Fruit fly (Drosophila melanogaster): ENCODE data around the gene CG3734.
A peak's percentile ranks its signal among the peaks of the same experiment; 100 is the strongest.

The CG3734 gene

DNA sequence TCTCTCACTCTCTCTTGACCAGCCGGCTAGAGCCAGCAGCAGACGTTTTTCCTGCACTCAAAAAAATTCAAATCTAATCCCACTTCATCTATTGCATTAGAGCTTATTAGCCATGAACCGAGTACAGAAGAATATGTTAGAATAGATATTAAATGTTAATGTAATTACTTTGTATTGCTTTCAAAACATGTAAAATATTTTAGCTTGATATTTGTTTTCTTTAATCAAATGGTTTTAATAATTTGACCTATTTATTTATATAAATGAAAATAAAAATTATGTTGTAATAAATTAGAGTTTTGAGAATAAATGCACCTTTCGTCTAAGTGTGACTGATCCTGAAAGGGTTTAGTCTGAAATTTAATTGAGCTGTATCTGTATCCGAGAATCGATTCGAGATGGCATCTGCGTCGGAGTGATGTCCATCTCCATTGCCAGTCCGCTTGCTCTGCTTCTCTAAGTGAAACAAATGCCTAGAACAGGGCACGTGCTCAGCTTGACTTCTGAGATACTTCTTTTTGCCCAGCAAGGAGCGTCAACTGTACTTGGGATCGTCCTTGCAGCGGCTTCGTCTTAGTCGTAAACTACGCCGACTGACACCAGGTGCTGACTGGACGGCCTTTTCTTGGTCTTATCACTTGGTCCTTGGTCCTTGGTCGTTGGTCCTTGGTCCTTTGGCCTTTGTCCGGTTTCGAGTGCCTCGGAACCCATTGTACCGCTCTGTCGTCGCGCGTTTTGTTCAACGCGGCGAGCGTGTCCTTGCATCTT is 47.2 kb upstream of the CG3734 start (continued):
- TF ChIP-seq CG4424 (GFP tag; optimal IDR thresholded peaks at IDR 0.05) (no peak), lola (GFP tag; optimal IDR thresholded peaks at IDR 0.05) (peak in 1 of 3 experiments; percentile 33), zfh1 (GFP tag; IDR thresholded peaks at IDR 0.05) (no peak), CG9727 (GFP tag; optimal IDR thresholded peaks at IDR 0.05) (peak; percentile 48), phol (tag; optimal IDR thresholded peaks at IDR 0.05) (peak; percentile 1), Eip74EF (GFP tag; optimal IDR thresholded peaks at IDR 0.05) (no peak), tll (GFP tag; optimal IDR thresholded peaks at IDR 0.05) (peak in 1 of 2 experiments; percentile 69), twi (tag; optimal IDR thresholded peaks at IDR 0.05) (peak; percentile 42), Meics (GFP tag; optimal IDR thresholded peaks at IDR 0.05) (no peak), cad (GFP tag; optimal IDR thresholded peaks at IDR 0.05) (peak; percentile 32), ERR (GFP tag; optimal IDR thresholded peaks at IDR 0.05) (no peak), Xrp1 (GFP tag; IDR thresholded peaks at IDR 0.05) (0 out of 2 replicates have a peak, but pooled peaks have one; percentile 11)

DNA sequence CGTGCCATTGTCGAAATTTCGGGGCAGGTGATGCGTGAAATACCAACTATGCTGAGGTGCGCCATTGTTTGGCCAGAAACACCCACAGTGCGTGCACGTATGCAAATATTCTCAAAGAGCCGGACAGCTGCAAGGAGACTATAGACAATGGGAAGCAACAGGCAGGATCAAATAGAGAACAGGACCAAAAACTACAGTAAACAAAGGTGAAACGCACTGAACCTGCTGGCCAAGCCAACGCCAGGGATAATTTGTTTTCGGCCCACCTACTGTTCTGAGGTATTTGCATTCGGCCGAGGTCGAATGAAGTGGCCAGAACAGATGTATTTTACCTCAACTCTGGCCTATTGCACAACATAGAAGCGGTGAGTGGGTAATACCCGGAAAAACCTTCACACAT is 45.9 kb upstream of the CG3734 start:
- TF ChIP-seq CG15479 (GFP tag; optimal IDR thresholded peaks at IDR 0.05) (peak; percentile 58), da (GFP tag; optimal IDR thresholded peaks at IDR 0.05) (no peak), D (optimal IDR thresholded peaks at IDR 0.05) (peak; percentile 95), D (GFP tag; optimal IDR thresholded peaks at IDR 0.05) (no peak), twi (tag; optimal IDR thresholded peaks at IDR 0.05) (peak; percentile 47), tll (GFP tag; optimal IDR thresholded peaks at IDR 0.05) (peak in 1 of 2 experiments; percentile 95), CG9932 (GFP tag; IDR thresholded peaks at IDR 0.05) (no peak), Oaz (GFP tag; IDR thresholded peaks at IDR 0.05) (no peak), org-1 (GFP tag; optimal IDR thresholded peaks at IDR 0.05) (no peak), ac (GFP tag; optimal IDR thresholded peaks at IDR 0.05) (peak; percentile 51), gt (GFP tag; IDR thresholded peaks at IDR 0.05) (peak; percentile 17; the same call in 1 of the 2 replicates), CG5245 (GFP tag; optimal IDR thresholded peaks at IDR 0.05) (no peak), prd (optimal IDR thresholded peaks at IDR 0.05) (no peak), prd (GFP tag; IDR thresholded peaks at IDR 0.05) (peak; percentile 31; the same call in 1 of the 3 replicates), Eip74EF (GFP tag; optimal IDR thresholded peaks at IDR 0.05) (no peak), Nf-YB (GFP tag; optimal IDR thresholded peaks at IDR 0.05) (no peak), zen (tag; optimal IDR thresholded peaks at IDR 0.05) (peak; percentile 79), cad (GFP tag; optimal IDR thresholded peaks at IDR 0.05) (peak; percentile 4), pfk (GFP tag; optimal IDR thresholded peaks at IDR 0.05) (no peak)

DNA sequence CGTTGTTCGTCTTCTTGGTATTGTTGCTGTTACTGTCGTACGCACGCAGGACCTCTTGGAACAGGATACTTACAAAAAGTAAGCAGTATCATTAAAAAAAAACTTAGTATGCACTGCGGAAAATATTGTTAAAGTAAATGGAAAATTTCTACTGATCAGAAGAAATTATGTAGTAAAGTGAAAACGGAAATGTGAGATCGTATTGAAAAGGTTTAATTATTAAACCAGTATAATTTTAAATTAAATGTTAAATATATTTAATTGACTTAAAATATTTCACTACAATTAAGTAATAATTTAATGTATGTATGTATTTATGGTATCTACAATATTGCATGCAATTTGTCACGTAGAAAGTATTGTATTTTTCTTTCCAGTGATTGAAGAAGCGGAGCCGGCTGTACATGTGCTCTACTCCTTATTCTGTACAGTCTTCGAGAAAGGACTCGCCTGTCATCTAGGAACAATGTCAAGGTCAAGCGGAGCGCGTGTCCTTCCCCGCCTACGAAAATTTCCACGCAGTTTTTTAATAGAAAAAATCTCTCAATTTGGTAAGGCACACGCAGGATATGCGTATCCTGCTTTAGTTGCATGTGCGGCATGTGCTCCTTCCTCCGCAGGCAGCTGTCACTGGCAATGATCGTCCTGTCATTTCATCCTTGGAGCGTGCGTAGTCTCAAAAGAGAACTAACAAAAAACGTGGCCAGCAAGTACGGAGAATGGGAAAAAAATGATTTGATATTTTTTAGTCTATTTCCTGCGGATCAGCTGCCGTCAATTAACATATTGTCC is 43.9 kb upstream of the CG3734 start:
- TF ChIP-seq twi (tag; optimal IDR thresholded peaks at IDR 0.05) (peak; percentile 92), oc (tag; optimal IDR thresholded peaks at IDR 0.05) (no peak), zf30C (GFP tag; optimal IDR thresholded peaks at IDR 0.05) (peak; percentile 75), CG8765 (GFP tag; IDR thresholded peaks at IDR 0.05) (peak; percentile 65; the same call in 1 of the 2 replicates), mirr (GFP tag; optimal IDR thresholded peaks at IDR 0.05) (no peak), pros (GFP tag; optimal IDR thresholded peaks at IDR 0.05) (no peak), trem (tag; optimal IDR thresholded peaks at IDR 0.05) (peak; percentile 18), fru (optimal IDR thresholded peaks at IDR 0.05) (no peak), CG17829 (tag; optimal IDR thresholded peaks at IDR 0.05) (peak; percentile 52), lilli (GFP tag; optimal IDR thresholded peaks at IDR 0.05) (no peak), CG15073 (GFP tag; optimal IDR thresholded peaks at IDR 0.05) (no peak), HLH4C (GFP tag; IDR thresholded peaks at IDR 0.05; ENCODE audit: partially characterized antibody) (no peak), CG18262 (tag; optimal IDR thresholded peaks at IDR 0.05) (peak; percentile 72), dmrt11E (tag; optimal IDR thresholded peaks at IDR 0.05) (peak; percentile 69), Drgx (GFP tag; IDR thresholded peaks at IDR 0.05) (no peak), zen (tag; optimal IDR thresholded peaks at IDR 0.05) (peak; percentile 85), CG9727 (GFP tag; optimal IDR thresholded peaks at IDR 0.05) (peak; percentile 48), CG16813 (GFP tag; IDR thresholded peaks at IDR 0.05; ENCODE audit: partially characterized antibody) (no peak), Elba2 (GFP tag; optimal IDR thresholded peaks at IDR 0.05) (peak; percentile 7), CG4282 (GFP tag; optimal IDR thresholded peaks at IDR 0.05) (no peak), CG4707 (GFP tag; optimal IDR thresholded peaks at IDR 0.05) (no peak)
